Worm (Caenorhabditis elegans) whole organism, L3 larva: ENCODE measurements around the gene ZK1055.2.
A peak's percentile ranks its signal among the peaks of the same experiment; 100 is the strongest.

Experiments
- ZK546.5 ChIP-seq: sonication (generic microtip); optimal IDR thresholded peaks from 2 replicates; lab custom pipeline; 2017; ENCODE audit warnings: missing biosample characterization, missing genetic modification characterization
- aly-2 ChIP-seq: fragments of 150-350 bp; optimal IDR thresholded peaks from 2 replicates; lab custom pipeline; 2014; ENCODE audit warnings: missing biosample characterization, missing genetic modification characterization
- ama-1 ChIP-seq: fragments of 150-350 bp; optimal IDR thresholded peaks from 2 replicates; lab custom pipeline; 2018
- ceh-16 ChIP-seq: sonication (generic microtip); optimal IDR thresholded peaks from 2 replicates; lab custom pipeline; 2017; ENCODE audit warnings: missing biosample characterization, missing genetic modification characterization
- ceh-28 ChIP-seq: fragments of 150-350 bp; optimal IDR thresholded peaks from 2 replicates; lab custom pipeline; 2014; ENCODE audit warnings: missing biosample characterization, missing genetic modification reagents, missing genetic modification characterization
- ceh-82 ChIP-seq: fragments of 150-350 bp; optimal IDR thresholded peaks from 2 replicates; lab custom pipeline; 2014; ENCODE audit warnings: missing biosample characterization, missing genetic modification characterization
- ceh-9 ChIP-seq: sonication (generic microtip); optimal IDR thresholded peaks from 2 replicates; lab custom pipeline; 2018; ENCODE audit warnings: missing biosample characterization, missing genetic modification characterization
- daf-12 ChIP-seq: fragments of 150-350 bp; optimal IDR thresholded peaks from 2 replicates; lab custom pipeline; 2014; ENCODE audit warnings: missing biosample characterization, missing genetic modification reagents, missing genetic modification characterization
- egl-27 ChIP-seq: sonication (generic microtip); optimal IDR thresholded peaks from 4 replicates; lab custom pipeline; 2017; ENCODE audit warnings: missing biosample characterization, missing genetic modification reagents, missing genetic modification characterization
- egl-5 ChIP-seq: fragments of 150-350 bp; optimal IDR thresholded peaks from 2 replicates; lab custom pipeline; 2017; ENCODE audit warnings: missing biosample characterization, missing genetic modification reagents, missing genetic modification characterization, inconsistent platforms
- elt-2 ChIP-seq: sonication (generic microtip); optimal IDR thresholded peaks from 2 replicates; lab custom pipeline; 2016; ENCODE audit warnings: missing genetic modification reagents, mild to moderate bottlenecking, missing genetic modification characterization, missing compliant biosample characterization
- elt-3 ChIP-seq, 3 experiments: fragments of 150-350 bp in 1 of 3; sonication (generic microtip) in 2 of 3; optimal IDR thresholded peaks; 2 replicates in 2 of 3; 4 replicates in 1 of 3; lab custom pipeline; 2014 to 2017; ENCODE audit warnings: missing biosample characterization in 3 of 3, missing genetic modification characterization in 3 of 3
- eor-1 ChIP-seq, 2 experiments: fragments of 150-350 bp; optimal IDR thresholded peaks; 2 replicates each; lab custom pipeline; 2014 to 2018; ENCODE audit warnings: missing biosample characterization in 2 of 2, missing genetic modification characterization in 2 of 2
- fkh-10 ChIP-seq: sonication (generic microtip); optimal IDR thresholded peaks from 2 replicates; lab custom pipeline; 2017; ENCODE audit warnings: missing biosample characterization, missing genetic modification reagents, missing genetic modification characterization
- fkh-2 ChIP-seq: fragments of 150-350 bp; optimal IDR thresholded peaks from 2 replicates; lab custom pipeline; 2014; ENCODE audit warnings: missing biosample characterization, missing genetic modification reagents, missing genetic modification characterization
- fos-1 ChIP-seq: fragments of 150-350 bp; optimal IDR thresholded peaks from 2 replicates; lab custom pipeline; 2014; ENCODE audit warnings: missing biosample characterization, missing genetic modification characterization
- lin-15B ChIP-seq: fragments of 150-350 bp; optimal IDR thresholded peaks from 2 replicates; lab custom pipeline; 2014; ENCODE audit warnings: missing biosample characterization, missing genetic modification characterization
- lin-39 ChIP-seq: fragments of 150-350 bp; optimal IDR thresholded peaks from 2 replicates; lab custom pipeline; 2018; ENCODE audit warnings: missing biosample characterization, missing genetic modification reagents, missing genetic modification characterization
- mml-1 ChIP-seq: fragments of 150-350 bp; sonication (generic microtip); optimal IDR thresholded peaks from 3 replicates; lab custom pipeline; 2014; ENCODE audit warnings: missing biosample characterization, missing genetic modification characterization
- nhr-11 ChIP-seq: fragments of 150-350 bp; optimal IDR thresholded peaks from 2 replicates; lab custom pipeline; 2014; ENCODE audit warnings: missing biosample characterization, missing genetic modification characterization
- nhr-23 ChIP-seq: fragments of 150-350 bp; optimal IDR thresholded peaks from 2 replicates; lab custom pipeline; 2014; ENCODE audit warnings: missing biosample characterization, missing genetic modification reagents, missing genetic modification characterization
- nhr-237 ChIP-seq: fragments of 150-350 bp; optimal IDR thresholded peaks from 2 replicates; lab custom pipeline; 2014; ENCODE audit warnings: missing biosample characterization, missing genetic modification characterization
- nhr-28 ChIP-seq: fragments of 150-350 bp; optimal IDR thresholded peaks from 2 replicates; lab custom pipeline; 2014; ENCODE audit warnings: missing biosample characterization, missing genetic modification characterization
- nhr-43 ChIP-seq: sonication (generic microtip); optimal IDR thresholded peaks from 2 replicates; lab custom pipeline; 2016; ENCODE audit warnings: mild to moderate bottlenecking, missing genetic modification characterization, missing compliant biosample characterization; ENCODE audit not compliant: poor library complexity, severe bottlenecking
- nhr-67 ChIP-seq: fragments of 150-350 bp; optimal IDR thresholded peaks from 2 replicates; lab custom pipeline; 2014; ENCODE audit warnings: missing biosample characterization, missing genetic modification characterization
- nhr-76 ChIP-seq: fragments of 150-350 bp; sonication (generic microtip); optimal IDR thresholded peaks from 5 replicates; lab custom pipeline; 2014; ENCODE audit warnings: missing biosample characterization, missing genetic modification characterization
- nhr-77 ChIP-seq: fragments of 150-350 bp; optimal IDR thresholded peaks from 2 replicates; lab custom pipeline; 2014; ENCODE audit warnings: missing biosample characterization, missing genetic modification characterization
- pha-4 ChIP-seq: fragments of 150-350 bp; optimal IDR thresholded peaks from 2 replicates; lab custom pipeline; 2014; ENCODE audit warnings: missing biosample characterization, missing genetic modification reagents, missing genetic modification characterization
- pqm-1 ChIP-seq: fragments of 150-350 bp; optimal IDR thresholded peaks from 2 replicates; lab custom pipeline; 2017; ENCODE audit warnings: missing biosample characterization, missing genetic modification characterization, inconsistent platforms
- sea-2 ChIP-seq: fragments of 150-350 bp; sonication (generic microtip); optimal IDR thresholded peaks from 4 replicates; lab custom pipeline; 2014; ENCODE audit warnings: missing biosample characterization, missing genetic modification reagents, missing genetic modification characterization
- skn-1 ChIP-seq: fragments of 150-350 bp; optimal IDR thresholded peaks from 2 replicates; lab custom pipeline; 2014; ENCODE audit warnings: missing biosample characterization, missing genetic modification characterization
- snpc-4 ChIP-seq: fragments of 150-350 bp; optimal IDR thresholded peaks from 2 replicates; lab custom pipeline; 2014; ENCODE audit warnings: missing biosample characterization, missing genetic modification characterization
- unc-39 ChIP-seq: sonication (generic microtip); optimal IDR thresholded peaks from 4 replicates; lab custom pipeline; 2017; ENCODE audit warnings: missing biosample characterization, missing genetic modification characterization
- unc-62 ChIP-seq: fragments of 150-350 bp; sonication (generic microtip); optimal IDR thresholded peaks from 4 replicates; lab custom pipeline; 2014; ENCODE audit warnings: missing biosample characterization, missing genetic modification reagents, missing genetic modification characterization
- zag-1 ChIP-seq: fragments of 150-350 bp; optimal IDR thresholded peaks from 2 replicates; lab custom pipeline; 2014; ENCODE audit warnings: missing biosample characterization, missing genetic modification characterization
- ztf-11 ChIP-seq: fragments of 150-350 bp; optimal IDR thresholded peaks from 2 replicates; lab custom pipeline; 2014; ENCODE audit warnings: missing biosample characterization, missing genetic modification characterization
- ztf-4 ChIP-seq: fragments of 150-350 bp; optimal IDR thresholded peaks from 2 replicates; lab custom pipeline; 2014; ENCODE audit warnings: missing biosample characterization, missing genetic modification characterization

ZK1055.2 gene

DNA sequence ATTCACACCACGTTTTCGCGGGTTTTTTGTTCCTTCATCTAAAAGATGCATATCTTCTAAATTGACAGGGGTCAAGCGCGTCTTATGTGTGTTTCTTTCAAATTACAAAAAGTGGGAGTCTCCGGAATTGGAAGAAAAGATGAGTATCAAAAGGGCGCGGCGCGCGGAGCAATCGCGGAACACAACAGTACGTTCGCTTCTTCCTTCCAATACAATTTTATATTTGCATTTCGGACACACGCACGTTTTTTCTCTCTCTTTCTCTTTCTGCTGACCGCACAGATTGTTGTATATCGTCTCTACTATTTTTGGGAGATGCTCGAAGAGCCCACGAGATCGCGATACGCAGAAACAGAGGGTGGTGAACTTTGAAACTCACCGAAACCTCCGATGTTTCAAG, 42.1 kb upstream of the ZK1055.2 start:
- TF ChIP-seq aly-2 (tag; lab: Kevin White, UChicago) (no peak), zag-1 (no peak), daf-12 (tag; lab: Kevin White, UChicago) (no peak)
- TF ChIP-seq, all 47 proteins: peak for 0

DNA sequence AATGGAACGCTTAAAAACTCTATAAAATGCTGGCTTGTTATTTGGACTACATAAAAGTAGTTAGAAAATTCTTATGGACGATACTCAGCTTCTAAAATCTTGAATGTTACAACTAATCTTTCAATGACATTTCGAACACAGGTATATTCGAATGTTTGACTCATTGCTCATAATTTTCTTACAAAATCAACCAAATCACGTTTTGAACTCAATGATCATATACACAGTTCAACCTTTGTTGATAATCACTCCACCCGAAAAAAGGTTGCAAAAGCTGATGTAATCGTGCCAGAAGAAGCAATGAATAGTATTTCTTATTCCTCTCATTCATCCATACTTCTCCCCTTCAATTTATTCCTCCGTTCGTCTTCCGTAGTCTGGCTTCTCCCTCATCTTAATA, 41.2 kb upstream of the ZK1055.2 start, which contains the start of gene K04A8.20:
TSS of gene K04A8.20 (plus strand) at position 301 of the 400 bp plus-strand sequence.
- no peak for TF ChIP-seq egl-27 (tag; lab: Kevin White, UChicago)
- no peak for TF ChIP-seq egl-5 (tag; lab: Kevin White, UChicago)
- TF ChIP-seq lin-39 = no peak
- TF ChIP-seq ceh-16 (tag; lab: Kevin White, UChicago) = no peak

DNA sequence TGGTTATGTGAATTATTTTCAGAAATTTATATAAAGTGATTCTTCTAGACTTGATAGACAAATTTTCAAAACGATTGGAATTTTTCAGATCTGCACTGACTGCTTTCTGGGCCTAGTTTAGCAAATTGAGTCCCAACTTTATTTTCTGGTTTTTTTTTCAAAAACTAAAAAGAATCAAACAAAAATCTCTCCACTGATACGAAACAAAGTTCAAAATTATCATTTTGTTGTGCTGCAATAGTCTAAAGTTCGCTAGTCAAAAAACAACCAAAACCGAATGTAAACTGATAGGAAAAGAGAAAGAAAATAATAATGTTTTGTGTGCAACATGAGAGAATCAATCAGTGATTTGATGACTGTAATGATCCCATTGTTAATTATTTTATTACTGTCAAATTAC, 40.5 kb upstream of the ZK1055.2 start, which contains the start of gene lipl-4:
TSS of gene lipl-4 (plus strand) at position 301 of the 400 bp plus-strand sequence.
- TF ChIP-seq pha-4 (tag; lab: Kevin White, UChicago) = peak; percentile 5
- peak; percentile 18 for TF ChIP-seq pqm-1 (tag; lab: Kevin White, UChicago)
- no peak for TF ChIP-seq egl-27 (tag; lab: Kevin White, UChicago)
- TF ChIP-seq nhr-237 (tag; lab: Kevin White, UChicago) = no peak

DNA sequence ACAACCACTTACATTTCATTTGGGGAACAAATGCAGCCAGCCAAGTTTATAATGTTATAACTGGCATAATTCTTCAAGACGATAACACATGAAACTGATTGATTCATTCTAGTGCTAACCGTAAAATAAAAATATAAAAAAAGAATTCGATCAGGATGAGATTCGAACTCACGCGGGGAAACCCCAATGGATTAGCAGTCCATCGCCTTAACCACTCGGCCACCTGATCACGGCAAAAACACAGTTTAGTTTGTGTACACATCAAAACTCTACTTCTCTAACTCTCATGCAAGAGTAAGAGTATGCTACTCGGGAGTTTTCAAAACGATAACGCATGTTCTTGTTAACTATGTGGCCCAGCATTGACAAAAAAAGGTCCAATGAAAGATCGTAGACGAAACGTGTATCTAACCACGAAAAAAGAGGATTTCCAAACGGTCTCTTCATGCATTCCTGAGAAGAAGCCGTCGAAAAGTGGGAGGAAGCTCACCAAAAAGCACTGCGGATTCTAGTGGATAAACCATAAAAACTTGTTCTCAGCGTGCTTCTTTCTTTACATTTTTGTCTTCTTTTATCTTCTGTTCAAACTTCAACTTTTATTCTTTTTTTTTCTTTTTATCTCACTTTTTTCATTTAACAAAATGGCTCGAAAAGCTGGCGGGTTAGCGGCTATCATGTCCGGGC, 38.5 kb upstream of the ZK1055.2 start, which contains the start of gene twk-10:
TSS of gene twk-10 (plus strand) at position 634 of the 684 bp plus-strand sequence.
- no peak for TF ChIP-seq ceh-9 (tag; lab: Kevin White, UChicago)
- no peak for TF ChIP-seq snpc-4 (tag; lab: Kevin White, UChicago)
- TF ChIP-seq nhr-23 (tag; lab: Kevin White, UChicago) = peak; percentile 12
- TF ChIP-seq nhr-77 (tag; lab: Kevin White, UChicago) = no peak
- TF ChIP-seq pqm-1 (tag; lab: Kevin White, UChicago) = peak; percentile 5
- TF ChIP-seq zag-1 = no peak
- TF ChIP-seq lin-15B = no peak
- TF ChIP-seq ztf-4 = no peak
- no peak for TF ChIP-seq ceh-28
- peak; percentile 60 for TF ChIP-seq pha-4 (tag; lab: Kevin White, UChicago)
- no peak for TF ChIP-seq unc-62 (GFP tag; lab: Kevin White, UChicago)
- no peak for TF ChIP-seq ama-1 (lab: Kevin White, UChicago)
- TF ChIP-seq skn-1 (tag; lab: Kevin White, UChicago) = no peak
- no peak for TF ChIP-seq ZK546.5
- TF ChIP-seq nhr-237 (tag; lab: Kevin White, UChicago) = no peak
- TF ChIP-seq ceh-82 = no peak
- TF ChIP-seq ztf-11 = no peak
- TF ChIP-seq egl-5 (tag; lab: Kevin White, UChicago) = no peak
- no peak for TF ChIP-seq ceh-16 (tag; lab: Kevin White, UChicago)
- no peak for TF ChIP-seq fkh-10 (GFP tag; lab: Kevin White, UChicago)
- peak; percentile 9 for TF ChIP-seq egl-27 (tag; lab: Kevin White, UChicago)
- no peak for TF ChIP-seq sea-2
- TF ChIP-seq fkh-2 (tag; lab: Kevin White, UChicago) = no peak
- TF ChIP-seq nhr-11 (tag; lab: Kevin White, UChicago) = no peak
- TF ChIP-seq eor-1 (tag; optimal IDR thresholded peaks at IDR 0.05; lab: Kevin White, UChicago) = no peak
- no peak for TF ChIP-seq nhr-28 (tag; lab: Kevin White, UChicago)
- TF ChIP-seq nhr-43 (tag; lab: Kevin White, UChicago) = peak; percentile 47
- TF ChIP-seq elt-2 (tag; lab: Kevin White, UChicago) = peak; percentile 32
- TF ChIP-seq, all 47 proteins: peak for 6

DNA sequence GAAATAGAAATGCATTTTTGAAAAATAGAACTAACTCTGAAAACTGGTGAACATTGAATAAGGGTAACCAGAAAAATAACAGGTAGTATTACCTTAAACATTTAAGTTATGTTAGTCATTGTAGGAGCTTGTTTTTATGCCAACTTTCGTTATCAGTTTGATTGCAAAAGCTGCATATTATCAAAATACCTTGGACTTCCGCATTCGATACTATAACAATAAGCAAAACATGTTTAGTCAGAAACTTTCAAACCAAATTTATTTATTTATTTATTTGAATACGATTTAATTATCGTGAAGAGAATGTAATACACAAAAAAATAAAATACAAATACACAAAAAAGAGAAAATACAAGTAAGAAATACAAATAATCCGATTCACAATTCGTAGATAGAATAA, 36.1 kb upstream of the ZK1055.2 start, which contains the start of gene K04A8.19:
TSS of gene K04A8.19 (minus strand) at position 101 of the 400 bp plus-strand sequence.
- no peak for TF ChIP-seq fkh-10 (GFP tag; lab: Kevin White, UChicago)
- TF ChIP-seq mml-1 (tag; lab: Kevin White, UChicago) = no peak
- no peak for TF ChIP-seq fkh-2 (tag; lab: Kevin White, UChicago)
- TF ChIP-seq unc-39 (tag; lab: Kevin White, UChicago) = no peak
- no peak for TF ChIP-seq daf-12 (tag; lab: Kevin White, UChicago)
- TF ChIP-seq ceh-82 = no peak
- no peak for TF ChIP-seq elt-3 (tag; optimal IDR thresholded peaks at IDR 0.05; lab: Kevin White, UChicago)
- TF ChIP-seq ceh-16 (tag; lab: Kevin White, UChicago) = no peak
- no peak for TF ChIP-seq lin-15B
- no peak for TF ChIP-seq nhr-237 (tag; lab: Kevin White, UChicago)
- TF ChIP-seq ceh-9 (tag; lab: Kevin White, UChicago) = no peak
- no peak for TF ChIP-seq ZK546.5
- TF ChIP-seq aly-2 (tag; lab: Kevin White, UChicago) = no peak
- no peak for TF ChIP-seq nhr-67 (tag; lab: Kevin White, UChicago)
- TF ChIP-seq fos-1 (tag; lab: Kevin White, UChicago) = no peak
- no peak for TF ChIP-seq ztf-4
- no peak for TF ChIP-seq nhr-11 (tag; lab: Kevin White, UChicago)
- TF ChIP-seq nhr-76 (tag; lab: Kevin White, UChicago) = no peak
- no peak for TF ChIP-seq eor-1 (tag; optimal IDR thresholded peaks at IDR 0.05; lab: Kevin White, UChicago)
- TF ChIP-seq lin-39 = no peak
